Fruit fly (Drosophila melanogaster) ovary, adult (tissue): Measurements from ENCODE around the gene mnb.

Experiments
- CG17801 ChIP-seq: fragments of 200-800 bp; optimal IDR thresholded peaks from 2 replicates; lab custom pipeline; 2019; ENCODE audit warnings: missing biosample characterization, mild to moderate bottlenecking, missing genetic modification characterization, moderate library complexity; ENCODE audit not compliant: partially characterized antibody

The mnb gene

DNA sequence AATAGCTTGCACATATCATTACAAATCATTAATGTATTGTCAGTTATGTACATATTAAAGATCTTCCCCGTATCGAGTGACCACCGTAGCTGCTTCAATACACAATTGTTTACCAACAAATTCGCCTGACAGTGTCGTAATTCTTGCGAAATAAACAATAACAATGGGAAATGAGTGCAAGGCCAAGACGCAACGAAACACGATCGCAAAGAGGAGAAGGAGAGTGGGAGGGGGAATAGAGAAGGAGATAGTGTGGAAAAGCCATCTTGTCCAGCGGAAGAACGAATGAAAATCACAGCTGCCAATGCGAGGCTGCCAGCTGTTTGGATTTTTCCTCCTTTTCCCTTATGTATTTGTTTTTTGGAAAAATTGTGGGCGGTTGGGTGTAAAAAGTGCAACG is 1.7 kb downstream of the mnb start:
- no peak for TF ChIP-seq CG17801 (GFP tag; lab: Kevin White, UChicago)

DNA sequence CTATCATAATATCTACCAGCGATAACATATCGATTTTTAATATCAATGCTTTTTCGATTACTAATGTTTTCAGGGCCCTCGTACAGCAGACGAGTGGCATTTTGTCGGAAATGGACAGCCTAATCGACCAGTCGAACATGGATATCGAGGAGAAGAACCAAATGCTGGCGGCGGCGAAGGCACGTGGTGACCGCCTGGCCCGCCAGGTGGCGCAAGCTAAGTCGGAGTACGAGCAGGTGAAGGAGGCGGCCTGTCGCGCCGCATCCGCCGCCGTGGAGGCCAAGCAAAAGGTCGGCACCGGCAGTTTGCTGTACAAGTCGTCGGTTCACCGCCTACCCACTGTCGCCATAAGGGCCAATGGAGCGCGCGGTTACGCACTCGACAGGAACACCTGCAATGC is 2.5 kb downstream of the mnb start:
- no peak for TF ChIP-seq CG17801 (GFP tag; lab: Kevin White, UChicago)

- no peak for TF ChIP-seq CG17801 (GFP tag; lab: Kevin White, UChicago)
Observed at dm6 chrX:17883418-17883817, 3.6 kb downstream of the mnb start, which contains the start of gene CG12985. TSS of gene CG12985 (plus strand) at chrX:17883718.

- TF ChIP-seq CG17801 (GFP tag; lab: Kevin White, UChicago), result no peak
Observed at dm6 chrX:17882769-17883168, 4.3 kb downstream of the mnb start.

- peak; percentile 74 for TF ChIP-seq CG17801 (GFP tag; lab: Kevin White, UChicago)
Observed at dm6 chrX:17881138-17882121, 5.6 kb downstream of the mnb start.

dm6 chrX:17880269-17880889 is 6.6 kb downstream of the mnb start:
- peak; percentile 92 for TF ChIP-seq CG17801 (GFP tag; lab: Kevin White, UChicago)

DNA sequence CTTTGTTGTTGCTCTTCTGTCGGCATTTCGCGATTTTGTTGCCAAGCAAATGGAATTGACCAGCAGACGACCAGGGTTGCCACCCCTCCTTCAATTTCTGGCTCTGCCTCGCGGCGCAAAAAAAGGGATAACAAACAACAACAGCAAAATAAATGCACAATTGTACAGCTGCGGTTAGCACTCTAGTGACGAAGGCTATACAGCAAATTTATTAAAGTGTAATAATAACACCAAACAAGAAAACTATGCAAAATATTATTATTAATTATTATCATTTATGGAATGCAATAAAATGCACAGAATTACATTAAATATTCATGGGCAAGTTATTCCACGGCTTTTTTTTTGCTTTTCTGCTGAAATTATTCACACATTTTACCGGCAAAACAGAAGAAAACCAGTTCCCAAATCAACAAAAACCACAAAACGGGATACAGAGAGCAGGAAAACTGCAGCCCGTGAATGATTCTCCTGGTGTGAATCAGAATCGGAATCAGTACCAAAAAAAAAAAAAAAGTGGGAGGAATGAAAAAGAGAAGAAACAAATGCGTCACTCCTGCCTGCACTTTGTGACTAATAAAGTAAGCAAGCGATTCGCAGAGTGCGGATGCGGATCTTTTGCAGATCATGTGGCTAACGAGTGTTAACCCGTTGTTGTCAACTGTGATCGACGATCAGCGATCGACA is 7.7 kb downstream of the mnb start:
- TF ChIP-seq CG17801 (GFP tag; lab: Kevin White, UChicago), result no peak

DNA sequence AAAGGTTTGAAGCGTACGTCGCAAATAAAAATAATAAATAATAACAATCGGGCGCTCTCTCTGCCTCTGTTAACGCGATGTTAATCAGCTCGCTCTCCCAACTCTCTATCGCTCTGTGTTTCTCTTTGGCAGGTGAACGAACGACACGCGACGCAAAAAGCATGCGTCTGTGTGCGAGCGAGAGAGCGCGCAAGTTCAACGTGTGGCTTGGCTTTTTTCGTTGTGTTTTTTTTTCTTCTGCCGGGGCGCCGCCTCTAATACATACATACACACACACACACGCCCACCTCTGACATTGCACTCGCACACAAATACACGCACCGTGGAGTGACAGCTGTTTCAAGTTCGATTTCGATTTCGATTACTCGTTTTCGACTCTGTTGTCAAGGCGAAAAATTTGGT is 8.4 kb downstream of the mnb start:
- no peak for TF ChIP-seq CG17801 (GFP tag; lab: Kevin White, UChicago)

- no peak for TF ChIP-seq CG17801 (GFP tag; lab: Kevin White, UChicago)
Observed at dm6 chrX:17877974-17878373, 9.0 kb downstream of the mnb start.

dm6 chrX:17876518-17876917 is 10.5 kb downstream of the mnb start:
- no peak for TF ChIP-seq CG17801 (GFP tag; lab: Kevin White, UChicago)

dm6 chrX:17875695-17876094 is 11.3 kb downstream of the mnb start:
- no peak for TF ChIP-seq CG17801 (GFP tag; lab: Kevin White, UChicago)

DNA sequence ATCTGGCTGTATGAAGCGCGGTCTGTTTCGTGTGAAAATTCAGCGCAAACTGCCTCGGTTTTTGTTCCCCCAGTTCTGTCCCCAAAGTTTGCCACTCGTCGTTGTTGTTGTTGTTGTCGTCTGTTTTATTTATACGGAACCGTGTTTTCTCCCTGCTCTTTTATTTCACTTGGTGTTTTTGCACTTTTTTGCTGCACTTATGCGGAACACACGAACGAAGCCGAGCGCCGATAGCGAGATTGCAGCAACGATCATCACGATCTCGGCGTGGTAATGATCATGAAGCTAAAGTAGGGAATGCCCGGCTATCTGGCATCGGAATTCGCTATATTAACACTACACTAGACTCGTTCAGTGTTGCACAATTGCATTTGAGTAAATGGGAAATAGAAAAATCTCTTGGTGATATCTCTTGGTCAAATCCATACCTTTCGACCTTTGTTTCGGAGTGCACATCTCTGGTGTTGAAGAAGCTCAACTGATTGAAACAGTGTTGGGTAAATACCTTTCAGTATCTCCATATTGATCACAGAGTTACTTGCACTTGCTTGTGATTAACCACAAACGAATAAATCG is 11.9 kb downstream of the mnb start:
- TF ChIP-seq CG17801 (GFP tag; lab: Kevin White, UChicago), result no peak

DNA sequence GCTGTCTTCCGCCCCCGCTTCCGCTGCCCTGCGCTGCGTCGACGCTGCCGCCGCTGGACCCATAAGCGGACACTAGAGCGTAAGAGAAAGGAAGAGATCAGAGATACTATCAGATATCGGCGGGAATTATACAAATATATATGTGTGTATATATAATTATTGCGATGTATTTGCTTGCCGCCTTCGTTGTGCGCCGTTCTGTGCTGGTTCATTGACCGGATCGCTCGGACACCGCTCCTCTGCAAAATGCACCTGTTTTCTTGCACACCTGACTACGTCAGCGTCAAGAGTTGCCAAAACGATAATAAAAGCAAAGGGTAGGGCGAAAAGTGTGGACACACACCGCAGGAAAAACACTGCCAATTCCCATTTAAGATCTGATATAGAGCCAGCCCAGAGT is 13.7 kb downstream of the mnb start:
- no peak for TF ChIP-seq CG17801 (GFP tag; lab: Kevin White, UChicago)

- no peak for TF ChIP-seq CG17801 (GFP tag; lab: Kevin White, UChicago)
Observed at dm6 chrX:17872310-17872709, 14.7 kb downstream of the mnb start.
